Worm (Caenorhabditis elegans): ENCODE results near the gene dnj-8.
A peak's percentile ranks its signal among the peaks of the same experiment; 100 is the strongest.

The dnj-8 gene

ce11 chrII:6608626-6609025 is 10.7 kb upstream of the dnj-8 start (continued):
- no peak for TF ChIP-seq ceh-40 (GFP tag; IDR thresholded peaks at IDR 0.05)
- TF ChIP-seq cebp-1 (GFP tag; IDR thresholded peaks at IDR 0.05) = no peak
- TF ChIP-seq cebp-1 (tag; optimal IDR thresholded peaks at IDR 0.05) = no peak
- no peak for TF ChIP-seq D2030.7 (GFP tag; IDR thresholded peaks at IDR 0.05)

DNA sequence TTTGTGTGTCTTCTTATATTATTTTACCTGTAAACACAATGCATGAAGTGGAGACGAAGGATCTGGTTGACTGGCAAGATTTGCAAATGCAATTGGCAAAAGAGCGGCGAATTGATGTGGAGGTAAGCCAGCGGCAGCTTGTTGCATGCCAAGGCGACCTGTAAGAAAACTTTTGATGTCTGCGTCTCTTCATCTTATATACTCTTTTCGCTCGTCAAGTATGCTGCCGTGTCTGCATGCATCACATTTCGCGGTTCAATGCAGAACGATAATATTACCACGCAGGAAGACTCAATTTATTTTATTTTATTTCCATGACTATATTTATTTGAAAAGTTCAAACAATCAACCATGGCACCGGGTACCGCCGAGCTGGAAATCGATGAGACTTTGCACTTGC is 3.1 kb upstream of the dnj-8 start, which contains the start of gene vps-33.2:
Gene vps-33.2 (plus strand): TSS at position 244 of the 400 bp plus-strand sequence.
- peak; percentile 3 for TF ChIP-seq lin-40 (tag; optimal IDR thresholded peaks at IDR 0.05)
- no peak for TF ChIP-seq F55B11.4 (tag; optimal IDR thresholded peaks at IDR 0.05; ENCODE audit: borderline replicate concordance, insufficient read depth)
- no peak for TF ChIP-seq C17E4.6 (GFP tag; IDR thresholded peaks at IDR 0.05)
- no peak for TF ChIP-seq bed-2 (GFP tag; IDR thresholded peaks at IDR 0.05)
- no peak for TF ChIP-seq zfh-2 (GFP tag; conservative IDR thresholded peaks at IDR 0.05)
- no peak for TF ChIP-seq ztf-6 (GFP tag; IDR thresholded peaks at IDR 0.05)
- no peak for TF ChIP-seq hlh-12 (tag; optimal IDR thresholded peaks at IDR 0.05)
- no peak for TF ChIP-seq ztf-26 (tag; optimal IDR thresholded peaks at IDR 0.05)
- TF ChIP-seq ceh-27 (GFP tag; optimal IDR thresholded peaks at IDR 0.05) = no peak
- TF ChIP-seq cebp-1 (GFP tag; IDR thresholded peaks at IDR 0.05) = no peak
- peak; percentile 41 for TF ChIP-seq cebp-1 (tag; optimal IDR thresholded peaks at IDR 0.05)
- TF ChIP-seq madf-3 (GFP tag; IDR thresholded peaks at IDR 0.05) = no peak
- peak; percentile 50 for TF ChIP-seq lsl-1 (GFP tag; optimal IDR thresholded peaks at IDR 0.05)
- no peak for TF ChIP-seq F39B2.1 (GFP tag; IDR thresholded peaks at IDR 0.05)
- TF ChIP-seq nhr-90 (tag; optimal IDR thresholded peaks at IDR 0.05) = no peak
- TF ChIP-seq D2030.7 (GFP tag; IDR thresholded peaks at IDR 0.05) = no peak
- no peak for TF ChIP-seq rcor-1 (GFP tag; IDR thresholded peaks at IDR 0.05)
- no peak for TF ChIP-seq ceh-58 (GFP tag; IDR thresholded peaks at IDR 0.05)
- peak; percentile 99 for TF ChIP-seq hmg-1.2 (GFP tag; IDR thresholded peaks at IDR 0.05)
- no peak for TF ChIP-seq snpc-1.3 (tag; optimal IDR thresholded peaks at IDR 0.05; ENCODE audit: insufficient read depth)
- TF ChIP-seq nhr-120 (GFP tag; IDR thresholded peaks at IDR 0.05) = no peak
- no peak for TF ChIP-seq F22D6.2 (tag; optimal IDR thresholded peaks at IDR 0.05)
- TF ChIP-seq attf-3 (GFP tag; conservative IDR thresholded peaks at IDR 0.05) = 0 out of 2 replicates have a peak, but pooled peaks have one; percentile 33
- TF ChIP-seq mcd-1 (GFP tag; IDR thresholded peaks at IDR 0.05) = peak; percentile 47; the same call in 1 of the 2 replicates
- no peak for TF ChIP-seq rec-8 (tag; optimal IDR thresholded peaks at IDR 0.05)
- peak; percentile 38; the same call in 1 of the 2 replicates for TF ChIP-seq dox-1 (GFP tag; IDR thresholded peaks at IDR 0.05)
- TF ChIP-seq chd-7 (tag; optimal IDR thresholded peaks at IDR 0.05) = no peak
- TF ChIP-seq B0019.2 (GFP tag; conservative IDR thresholded peaks at IDR 0.05) = no peak
- TF ChIP-seq madf-6 (GFP tag; IDR thresholded peaks at IDR 0.05) = peak; percentile 64
- no peak for TF ChIP-seq nfya-1 (tag; optimal IDR thresholded peaks at IDR 0.05; ENCODE audit: borderline replicate concordance, insufficient read depth)
- TF ChIP-seq T26A5.8 (tag; optimal IDR thresholded peaks at IDR 0.05) = no peak
- no peak for TF ChIP-seq snpc-3.4 (tag; optimal IDR thresholded peaks at IDR 0.05)
- TF ChIP-seq Y56A3A.18 (GFP tag; IDR thresholded peaks at IDR 0.05) = no peak
- no peak for TF ChIP-seq ets-4 (GFP tag; optimal IDR thresholded peaks at IDR 0.05)
- peak; percentile 27 for TF ChIP-seq tbp1 (GFP tag; optimal IDR thresholded peaks at IDR 0.05)
- no peak for TF ChIP-seq lag-1 (GFP tag; IDR thresholded peaks at IDR 0.05)
- peak; percentile 51; the same call in 1 of the 2 replicates for TF ChIP-seq F33H1.4 (GFP tag; IDR thresholded peaks at IDR 0.05)
- TF ChIP-seq madf-10 (tag; optimal IDR thresholded peaks at IDR 0.05) = no peak
- peak; percentile 3 for TF ChIP-seq lin-54 (GFP tag; optimal IDR thresholded peaks at IDR 0.05)
- no peak for TF ChIP-seq F49E8.2 (tag; optimal IDR thresholded peaks at IDR 0.05; ENCODE audit: insufficient read depth)
- TF ChIP-seq snpc-4 (GFP tag; optimal IDR thresholded peaks at IDR 0.05) = no peak
- peak in 1 of 4 experiments; percentile 4 for TF ChIP-seq snpc-4 (tag; optimal IDR thresholded peaks at IDR 0.05)
- no peak for TF ChIP-seq dpl-1 (GFP tag; optimal IDR thresholded peaks at IDR 0.05)
- TF ChIP-seq ZK185.1 (tag; optimal IDR thresholded peaks at IDR 0.05; ENCODE audit: poor library complexity, severe bottlenecking) = peak; percentile 34
- TF ChIP-seq pbrm-1 (GFP tag; IDR thresholded peaks at IDR 0.05) = 0 out of 2 replicates have a peak, but pooled peaks have one; percentile 16

Data from whole organism, young adult.